Fruit fly (Drosophila melanogaster) whole organism, embryonic: Measurements from ENCODE around the gene sni.
A peak's percentile ranks its signal among the peaks of the same experiment; 100 is the strongest.

Source experiments
- Ada2b ChIP-seq: fragments of 200-800 bp; sonication (Bioruptor generic); IDR thresholded peaks from 2 replicates; pipeline ENCODE4 v1.3.6; 2022; ENCODE audit warnings: missing biosample characterization, missing genetic modification characterization
- Atf3 ChIP-seq: fragments of 200-800 bp; sonication (Bioruptor generic); optimal IDR thresholded peaks from 3 replicates; lab custom pipeline; 2016; ENCODE audit warnings: missing biosample characterization, missing genetic modification characterization
- Awh ChIP-seq: fragments of 200-800 bp; sonication (Bioruptor generic); IDR thresholded peaks from 2 replicates; pipeline ENCODE4, ENCODE4 v1.3.6; 2022; ENCODE audit warnings: missing biosample characterization, missing genetic modification characterization
- CG11723 ChIP-seq: fragments of 200-800 bp; sonication (Bioruptor generic); optimal IDR thresholded peaks from 2 replicates; lab custom pipeline; 2017; ENCODE audit warnings: missing biosample characterization, mild to moderate bottlenecking, missing genetic modification characterization
- CG12071 ChIP-seq: fragments of 200-800 bp; sonication (Bioruptor generic); optimal IDR thresholded peaks from 3 replicates; lab custom pipeline; 2018; ENCODE audit warnings: missing biosample characterization, mild to moderate bottlenecking, missing genetic modification characterization
- CG12155 ChIP-seq: fragments of 200-800 bp; sonication (Bioruptor generic); optimal IDR thresholded peaks from 3 replicates; lab custom pipeline; 2016; ENCODE audit warnings: missing biosample characterization, missing genetic modification characterization
- CG12744 ChIP-seq: fragments of 200-800 bp; sonication (Bioruptor generic); optimal IDR thresholded peaks from 2 replicates; lab custom pipeline; 2016; ENCODE audit warnings: missing biosample characterization, missing genetic modification characterization
- CG12769 ChIP-seq: fragments of 200-800 bp; sonication (Bioruptor generic); optimal IDR thresholded peaks from 2 replicates; lab custom pipeline; 2019; ENCODE audit warnings: missing biosample characterization, mild to moderate bottlenecking, missing genetic modification characterization, moderate library complexity
- CG13287 ChIP-seq: fragments of 200-800 bp; sonication (Bioruptor generic); IDR thresholded peaks from 2 replicates; pipeline ENCODE4 v1.3.6; 2022; ENCODE audit warnings: missing biosample characterization, missing genetic modification characterization; ENCODE audit not compliant: partially characterized antibody
- CG14050 ChIP-seq: fragments of 200-800 bp; sonication (Bioruptor generic); IDR thresholded peaks from 3 replicates; pipeline ENCODE4 v1.3.6; 2022; ENCODE audit warnings: missing biosample characterization, missing genetic modification characterization
- CG14710 ChIP-seq: fragments of 200-800 bp; sonication (Bioruptor generic); optimal IDR thresholded peaks from 3 replicates; lab custom pipeline; 2019; ENCODE audit warnings: missing biosample characterization, mild to moderate bottlenecking, missing genetic modification characterization, moderate library complexity
- CG1529 ChIP-seq: fragments of 200-800 bp; sonication (Bioruptor generic); optimal IDR thresholded peaks from 3 replicates; lab custom pipeline; 2018; ENCODE audit warnings: missing biosample characterization, missing genetic modification characterization
- CG15479 ChIP-seq: fragments of 200-800 bp; sonication (Bioruptor generic); optimal IDR thresholded peaks from 3 replicates; lab custom pipeline; 2019; ENCODE audit warnings: missing biosample characterization, mild to moderate bottlenecking, missing genetic modification characterization, moderate library complexity
- CG15696 ChIP-seq: fragments of 200-800 bp; sonication (Bioruptor generic); optimal IDR thresholded peaks from 2 replicates; lab custom pipeline; 2019; ENCODE audit warnings: missing biosample characterization, mild to moderate bottlenecking, missing genetic modification characterization, moderate library complexity
- CG2120 ChIP-seq: fragments of 200-800 bp; sonication (Bioruptor generic); optimal IDR thresholded peaks from 3 replicates; lab custom pipeline; 2016; ENCODE audit warnings: missing biosample characterization, missing genetic modification characterization
- CG2199 ChIP-seq: fragments of 200-800 bp; sonication (Bioruptor generic); IDR thresholded peaks from 3 replicates; pipeline ENCODE4 v1.3.6; 2022; ENCODE audit warnings: missing biosample characterization, missing genetic modification characterization
- CG32767 ChIP-seq: fragments of 200-800 bp; sonication (Bioruptor generic); IDR thresholded peaks from 2 replicates; pipeline ENCODE4 v1.3.6; 2022; ENCODE audit warnings: missing biosample characterization, missing genetic modification characterization
- CG4328 ChIP-seq: fragments of 200-800 bp; sonication (Bioruptor generic); optimal IDR thresholded peaks from 3 replicates; lab custom pipeline; 2017; ENCODE audit warnings: missing biosample characterization, missing genetic modification reagents, missing genetic modification characterization
- CG5245 ChIP-seq: fragments of 200-800 bp; sonication (Bioruptor generic); optimal IDR thresholded peaks from 3 replicates; lab custom pipeline; 2016; ENCODE audit warnings: missing biosample characterization, missing genetic modification characterization
- CG8924 ChIP-seq: fragments of 200-800 bp; optimal IDR thresholded peaks from 3 replicates; lab custom pipeline; 2019; ENCODE audit warnings: missing biosample characterization, mild to moderate bottlenecking, missing genetic modification characterization, moderate library complexity
- CG9437 ChIP-seq: fragments of 200-800 bp; sonication (Bioruptor generic); optimal IDR thresholded peaks from 2 replicates; lab custom pipeline; 2018; ENCODE audit warnings: missing biosample characterization, mild to moderate bottlenecking, missing genetic modification characterization
- CrebB ChIP-seq: fragments of 200-800 bp; sonication (Bioruptor generic); optimal IDR thresholded peaks from 3 replicates; lab custom pipeline; 2018; ENCODE audit warnings: missing biosample characterization, mild to moderate bottlenecking, missing genetic modification characterization
- Eip74EF ChIP-seq, 2 experiments: fragments of 200-800 bp in 1 of 2; fragments of >200 bp in 1 of 2; sonication (Bioruptor generic) in 1 of 2; optimal IDR thresholded peaks; 2 replicates each; lab custom pipeline; 2017 to 2019; ENCODE audit warnings: missing biosample characterization in 2 of 2, missing genetic modification characterization in 2 of 2, mild to moderate bottlenecking in 1 of 2, moderate library complexity in 1 of 2
- Fer2 ChIP-seq: fragments of 200-800 bp; sonication (Bioruptor generic); optimal IDR thresholded peaks from 2 replicates; lab custom pipeline; 2018; ENCODE audit warnings: missing biosample characterization, mild to moderate bottlenecking, missing genetic modification characterization, moderate library complexity
- MESR4 ChIP-seq: fragments of 200-800 bp; sonication (Bioruptor generic); optimal IDR thresholded peaks from 2 replicates; lab custom pipeline; 2018; ENCODE audit warnings: missing biosample characterization, mild to moderate bottlenecking, missing genetic modification characterization, moderate library complexity
- NK7.1 ChIP-seq: fragments of 200-800 bp; sonication (Bioruptor generic); optimal IDR thresholded peaks from 3 replicates; lab custom pipeline; 2016; ENCODE audit warnings: missing biosample characterization, missing genetic modification characterization
- Rfx ChIP-seq: fragments of 200-800 bp; sonication (Bioruptor generic); IDR thresholded peaks from 2 replicates; pipeline ENCODE4 v1.3.6; 2022; ENCODE audit warnings: missing biosample characterization, missing genetic modification characterization
- Sry-β ChIP-seq: fragments of 200-800 bp; sonication (Bioruptor generic); optimal IDR thresholded peaks from 2 replicates; lab custom pipeline; 2018; ENCODE audit warnings: missing biosample characterization, mild to moderate bottlenecking, missing genetic modification characterization, moderate library complexity
- Tbp ChIP-seq: fragments of >200 bp; optimal IDR thresholded peaks from 2 replicates; lab custom pipeline; 2018; ENCODE audit warnings: missing biosample characterization, missing genetic modification characterization
- az2 ChIP-seq: fragments of 200-800 bp; sonication (Bioruptor generic); optimal IDR thresholded peaks from 3 replicates; lab custom pipeline; 2016; ENCODE audit warnings: missing biosample characterization, missing genetic modification characterization
- cas ChIP-seq: fragments of 200-800 bp; sonication (Bioruptor generic); IDR thresholded peaks from 2 replicates; pipeline ENCODE4 v1.3.6; 2022; ENCODE audit warnings: missing biosample characterization, missing genetic modification characterization
- cg ChIP-seq: fragments of 200-800 bp; sonication (Bioruptor generic); optimal IDR thresholded peaks from 3 replicates; lab custom pipeline; 2019; ENCODE audit warnings: missing biosample characterization, mild to moderate bottlenecking, missing genetic modification characterization, moderate library complexity
- chm ChIP-seq: fragments of 200-800 bp; sonication (Bioruptor generic); IDR thresholded peaks from 2 replicates; pipeline ENCODE4 v1.3.6; 2022; ENCODE audit warnings: missing biosample characterization, missing genetic modification characterization
- fru ChIP-seq: fragments of >200 bp; optimal IDR thresholded peaks from 2 replicates; lab custom pipeline; 2017
- gfzf ChIP-seq: fragments of 200-800 bp; sonication (Bioruptor generic); optimal IDR thresholded peaks from 2 replicates; lab custom pipeline; 2016; ENCODE audit warnings: missing biosample characterization, mild to moderate bottlenecking, missing genetic modification characterization, moderate library complexity
- gsb ChIP-seq: fragments of 200-800 bp; sonication (Bioruptor generic); IDR thresholded peaks from 2 replicates; pipeline ENCODE4 v1.3.6; 2022; ENCODE audit warnings: missing biosample characterization, missing genetic modification characterization
- gsb-n ChIP-seq: fragments of 200-800 bp; sonication (Bioruptor generic); optimal IDR thresholded peaks from 3 replicates; lab custom pipeline; 2018; ENCODE audit warnings: missing biosample characterization, mild to moderate bottlenecking, missing genetic modification characterization
- gt ChIP-seq: fragments of 200-800 bp; sonication (Bioruptor generic); IDR thresholded peaks from 2 replicates; pipeline ENCODE4 v1.3.6; 2022; ENCODE audit warnings: missing biosample characterization, missing genetic modification characterization
- ham ChIP-seq: fragments of 200-800 bp; sonication (Bioruptor generic); IDR thresholded peaks from 2 replicates; pipeline ENCODE4 v1.3.6; 2022; ENCODE audit warnings: missing biosample characterization, missing genetic modification characterization
- lab ChIP-seq: fragments of 200-800 bp; sonication (Bioruptor generic); optimal IDR thresholded peaks from 3 replicates; lab custom pipeline; 2017; ENCODE audit warnings: missing biosample characterization, missing genetic modification characterization, mild to moderate bottlenecking, moderate library complexity, missing genetic modification reagents
- luna ChIP-seq: fragments of 200-800 bp; sonication (Bioruptor generic); optimal IDR thresholded peaks from 2 replicates; lab custom pipeline; 2016; ENCODE audit warnings: missing biosample characterization, missing genetic modification characterization
- pum ChIP-seq: fragments of 200-800 bp; sonication (Bioruptor generic); optimal IDR thresholded peaks from 2 replicates; lab custom pipeline; 2016; ENCODE audit warnings: missing biosample characterization, missing genetic modification characterization
- row ChIP-seq: fragments of 200-800 bp; sonication (Bioruptor generic); IDR thresholded peaks from 3 replicates; pipeline ENCODE4 v1.3.6; 2022; ENCODE audit warnings: missing biosample characterization, missing genetic modification characterization
- run ChIP-seq: fragments of 200-800 bp; sonication (Bioruptor generic); optimal IDR thresholded peaks from 3 replicates; lab custom pipeline; 2018; ENCODE audit warnings: missing biosample characterization, mild to moderate bottlenecking, missing genetic modification characterization
- schlank ChIP-seq: fragments of 200-800 bp; sonication (Bioruptor generic); optimal IDR thresholded peaks from 2 replicates; lab custom pipeline; 2018; ENCODE audit warnings: missing biosample characterization, mild to moderate bottlenecking, missing genetic modification characterization
- shn ChIP-seq: fragments of 200-800 bp; sonication (Bioruptor generic); optimal IDR thresholded peaks from 3 replicates; lab custom pipeline; 2016; ENCODE audit warnings: missing biosample characterization, missing genetic modification characterization
- sim ChIP-seq: fragments of 200-800 bp; sonication (Bioruptor generic); IDR thresholded peaks from 2 replicates; pipeline ENCODE4 v1.3.6; 2022; ENCODE audit warnings: missing biosample characterization, missing genetic modification characterization
- sisA ChIP-seq: fragments of 200-800 bp; sonication (Bioruptor generic); IDR thresholded peaks from 2 replicates; pipeline ENCODE4 v1.3.6; 2022; ENCODE audit warnings: missing biosample characterization, missing genetic modification characterization
- so ChIP-seq: fragments of 200-800 bp; sonication (Bioruptor generic); IDR thresholded peaks from 3 replicates; pipeline ENCODE4 v1.3.6; 2022; ENCODE audit warnings: missing biosample characterization, missing genetic modification characterization
- ssp ChIP-seq: fragments of 200-800 bp; sonication (Bioruptor generic); IDR thresholded peaks from 2 replicates; pipeline ENCODE4 v1.3.6; 2022; ENCODE audit warnings: missing biosample characterization, missing genetic modification characterization
- unc-4 ChIP-seq: fragments of 200-800 bp; sonication (Bioruptor generic); IDR thresholded peaks from 2 replicates; pipeline ENCODE4 v1.3.6; 2022; ENCODE audit warnings: missing biosample characterization, missing genetic modification characterization; ENCODE audit not compliant: partially characterized antibody

The sni gene

DNA sequence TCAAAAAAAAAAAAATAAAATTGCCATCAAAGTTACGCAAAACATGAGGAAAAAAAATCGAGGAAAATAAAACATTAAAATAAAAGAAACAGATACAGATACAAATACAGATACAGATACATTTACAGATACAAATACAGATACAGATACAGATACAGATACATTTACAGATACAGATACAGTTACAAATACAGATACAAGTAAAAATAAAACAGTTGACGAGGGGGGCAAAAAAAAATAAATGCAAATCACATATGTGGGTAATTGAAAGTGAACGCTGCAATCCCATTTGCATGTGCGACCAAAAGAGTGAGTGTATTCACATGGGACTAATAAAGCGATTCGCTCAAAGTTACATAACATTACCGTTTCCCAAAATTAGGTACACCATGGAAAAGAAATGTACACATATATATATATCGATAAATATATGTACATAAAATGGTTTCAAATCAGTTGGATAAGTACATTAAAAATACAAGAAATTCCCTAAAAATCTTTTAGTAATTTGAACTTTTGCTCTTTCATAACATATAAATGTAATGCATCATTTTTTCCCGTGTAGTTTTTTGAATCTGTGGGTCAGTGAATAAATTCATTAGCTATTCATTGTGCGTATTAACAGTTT lies 38.1 kb downstream of the sni start (continued):
- TF ChIP-seq lab, result peak; percentile 32
- no peak for TF ChIP-seq chm
- peak; percentile 29 for TF ChIP-seq CG8924 (tag; lab: Kevin White, UChicago)
- no peak for TF ChIP-seq gfzf (GFP tag; lab: Kevin White, UChicago)
- TF ChIP-seq CG15479 (GFP tag; lab: Kevin White, UChicago), result no peak
- TF ChIP-seq CG14050 (GFP tag; lab: Robert Waterston, UW), result no peak
- no peak for TF ChIP-seq ssp (GFP tag; lab: Robert Waterston, UW)
- no peak for TF ChIP-seq CG12744 (GFP tag; lab: Kevin White, UChicago)
- TF ChIP-seq so, result 0 out of 3 replicates have a peak, but pooled peaks have one; percentile 52
- TF ChIP-seq gt, result no peak
- no peak for TF ChIP-seq MESR4
- peak; percentile 44; the same call in 1 of the 2 replicates for TF ChIP-seq Rfx (GFP tag; lab: Robert Waterston, UW)
- TF ChIP-seq Ada2b, result peak; percentile 35; the same call in 1 of the 2 replicates
- TF ChIP-seq unc-4 (GFP tag; lab: Robert Waterston, UW), result no peak
- TF ChIP-seq CG1529 (GFP tag; lab: Kevin White, UChicago), result no peak
- TF ChIP-seq CG14710 (tag; lab: Kevin White, UChicago), result no peak
- no peak for TF ChIP-seq pum (GFP tag; lab: Kevin White, UChicago)
- no peak for TF ChIP-seq CG13287
- no peak for TF ChIP-seq luna (GFP tag; lab: Kevin White, UChicago)
- peak; percentile 33; the same call in 1 of the 2 replicates for TF ChIP-seq sisA (GFP tag; lab: Robert Waterston, UW)
- TF ChIP-seq CG4328 (GFP tag; lab: Kevin White, UChicago), result no peak
- TF ChIP-seq CG5245 (GFP tag; lab: Kevin White, UChicago), result no peak
- TF ChIP-seq Eip74EF (GFP tag; optimal IDR thresholded peaks at IDR 0.05; lab: Kevin White, UChicago), result no peak
- no peak for TF ChIP-seq sim (GFP tag; lab: Robert Waterston, UW)
- no peak for TF ChIP-seq CG15696 (tag; lab: Kevin White, UChicago)
- no peak for TF ChIP-seq CG12071 (GFP tag; lab: Kevin White, UChicago)
- TF ChIP-seq row (GFP tag; lab: Robert Waterston, UW), result peak; percentile 61; the same call in 2 of the 3 replicates
- TF ChIP-seq NK7.1 (GFP tag; lab: Kevin White, UChicago), result no peak
- 0 out of 2 replicates have a peak, but pooled peaks have one; percentile 7 for TF ChIP-seq cas
- TF ChIP-seq Awh, result peak; percentile 72; the same call in 1 of the 2 replicates
- TF ChIP-seq CG2120 (GFP tag; lab: Kevin White, UChicago), result no peak
- no peak for TF ChIP-seq shn (GFP tag; lab: Kevin White, UChicago)
- no peak for TF ChIP-seq CG12155 (GFP tag; lab: Kevin White, UChicago)
- peak; percentile 54 for TF ChIP-seq cg
- no peak for TF ChIP-seq Atf3
- TF ChIP-seq CG32767 (GFP tag; lab: Robert Waterston, UW), result no peak
- no peak for TF ChIP-seq gsb (GFP tag; lab: Robert Waterston, UW)
- TF ChIP-seq az2 (GFP tag; lab: Kevin White, UChicago), result no peak
- TF ChIP-seq schlank (tag; lab: Kevin White, UChicago), result no peak
- TF ChIP-seq CG11723, result no peak
- TF ChIP-seq Sry-β, result no peak
- peak; percentile 5 for TF ChIP-seq CG9437
- TF ChIP-seq run (tag; lab: Kevin White, UChicago), result no peak
- TF ChIP-seq gsb-n (tag; lab: Kevin White, UChicago), result peak; percentile 5
- no peak for TF ChIP-seq fru
- TF ChIP-seq CG12769, result peak; percentile 6
- TF ChIP-seq ham, result no peak
- no peak for TF ChIP-seq CG2199 (GFP tag; lab: Robert Waterston, UW)
- TF ChIP-seq Tbp (GFP tag; lab: Kevin White, UChicago), result no peak
- TF ChIP-seq Fer2 (tag; lab: Kevin White, UChicago), result no peak
- TF ChIP-seq CrebB (tag; lab: Kevin White, UChicago), result no peak
